Fruit fly (Drosophila melanogaster): ENCODE results near the gene Fur1.
A peak's percentile ranks its signal among the peaks of the same experiment; 100 is the strongest.

Fur1 gene

dm6 chr3R:25472635-25473552 lies at the start of gene Fur1, which contains the start of gene Vps33B (continued):
- TF ChIP-seq CG4318 (GFP tag; optimal IDR thresholded peaks at IDR 0.05) (peak; percentile 97), svp (GFP tag) (peak; percentile 99), topi (GFP tag; optimal IDR thresholded peaks at IDR 0.05) (peak; percentile 98), Hr38 (GFP tag; optimal IDR thresholded peaks at IDR 0.05) (peak; percentile 91), CG11902 (GFP tag; optimal IDR thresholded peaks at IDR 0.05) (peak; percentile 96), Eip93F (GFP tag; optimal IDR thresholded peaks at IDR 0.05) (peak; percentile 91), CG8319 (GFP tag; optimal IDR thresholded peaks at IDR 0.05) (peak; percentile 96), CG3919 (GFP tag; optimal IDR thresholded peaks at IDR 0.05) (peak; percentile 98), CG1621 (tag; optimal IDR thresholded peaks at IDR 0.05) (peak; percentile 94), Hr4 (GFP tag; optimal IDR thresholded peaks at IDR 0.05) (peak; percentile 99), pdm3 (GFP tag; optimal IDR thresholded peaks at IDR 0.05) (peak; percentile 99)

DNA sequence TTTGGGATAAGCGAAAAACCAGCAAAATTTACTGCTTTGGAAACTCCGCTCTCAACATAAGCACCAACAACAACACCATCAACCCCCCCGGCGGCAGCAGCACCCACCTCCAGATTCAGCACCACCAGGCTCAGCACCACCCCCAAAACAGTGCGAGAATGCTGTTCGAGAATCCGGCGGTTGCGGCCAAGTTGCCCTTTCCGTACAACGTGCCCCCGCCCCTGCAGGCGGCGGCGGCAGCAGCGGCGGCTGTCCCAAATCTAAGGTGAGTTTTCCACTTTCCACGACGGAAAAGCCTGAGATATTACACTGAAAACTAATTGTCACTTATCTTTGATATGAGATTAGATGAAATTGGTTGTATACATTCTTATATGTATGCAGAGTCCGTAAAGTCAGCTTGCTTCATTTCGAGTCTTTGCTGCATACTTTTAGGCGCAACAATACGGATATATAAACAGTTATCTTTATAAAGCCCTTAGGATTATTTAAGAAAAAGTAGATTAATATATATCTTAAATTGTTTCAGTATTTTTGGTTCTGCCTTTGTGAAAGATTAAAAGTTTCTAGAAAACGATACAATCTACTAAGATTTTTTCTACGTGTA lies 46.7 kb upstream of the Fur1 start:
- TF ChIP-seq CG8119 (GFP tag; IDR thresholded peaks at IDR 0.05) (0 out of 3 replicates have a peak, but pooled peaks have one; percentile 25), Eip93F (GFP tag; optimal IDR thresholded peaks at IDR 0.05) (no peak), CG8632 (GFP tag; optimal IDR thresholded peaks at IDR 0.05) (peak; percentile 16), Smox (GFP tag; optimal IDR thresholded peaks at IDR 0.05) (peak; percentile 2), Ets96B (tag; optimal IDR thresholded peaks at IDR 0.05) (peak; percentile 13), CG16779 (tag; optimal IDR thresholded peaks at IDR 0.05) (no peak), CG6808 (GFP tag; optimal IDR thresholded peaks at IDR 0.05) (peak; percentile 25), CG6163 (GFP tag; IDR thresholded peaks at IDR 0.05) (no peak), ss (GFP tag; optimal IDR thresholded peaks at IDR 0.05) (peak in 1 of 2 experiments; percentile 5), CG10669 (GFP tag; optimal IDR thresholded peaks at IDR 0.05) (peak; percentile 29), Eip78C (GFP tag) (peak; percentile 84), Sox14 (GFP tag; optimal IDR thresholded peaks at IDR 0.05) (peak; percentile 6), Hr4 (GFP tag; optimal IDR thresholded peaks at IDR 0.05) (peak; percentile 34), acj6 (GFP tag; optimal IDR thresholded peaks at IDR 0.05) (peak; percentile 15), topi (GFP tag; optimal IDR thresholded peaks at IDR 0.05) (no peak), CG32006 (GFP tag; optimal IDR thresholded peaks at IDR 0.05) (peak; percentile 35), spab (GFP tag; optimal IDR thresholded peaks at IDR 0.05) (no peak), Hr39 (GFP tag; optimal IDR thresholded peaks at IDR 0.05) (peak; percentile 17), salr (GFP tag; optimal IDR thresholded peaks at IDR 0.05) (no peak), CG10631 (GFP tag; optimal IDR thresholded peaks at IDR 0.05) (peak; percentile 24), OdsH (GFP tag; optimal IDR thresholded peaks at IDR 0.05) (peak; percentile 3), pdm3 (GFP tag; optimal IDR thresholded peaks at IDR 0.05) (peak; percentile 22), achi (GFP tag; optimal IDR thresholded peaks at IDR 0.05) (peak; percentile 12)

dm6 chr3R:25518584-25518983 lies 45.7 kb upstream of the Fur1 start:
- peak; percentile 75 for TF ChIP-seq Blimp-1 (GFP tag; optimal IDR thresholded peaks at IDR 0.05)
- TF ChIP-seq achi (GFP tag; optimal IDR thresholded peaks at IDR 0.05): no peak

dm6 chr3R:25518099-25518567 lies 45.3 kb upstream of the Fur1 start:
- TF ChIP-seq CG16779 (tag; optimal IDR thresholded peaks at IDR 0.05): peak; percentile 39
- TF ChIP-seq CG6808 (GFP tag; optimal IDR thresholded peaks at IDR 0.05): peak; percentile 57
- TF ChIP-seq Sox102F (GFP tag; optimal IDR thresholded peaks at IDR 0.05): no peak
- peak; percentile 14 for TF ChIP-seq Ets96B (tag; optimal IDR thresholded peaks at IDR 0.05)
- TF ChIP-seq Blimp-1 (GFP tag; optimal IDR thresholded peaks at IDR 0.05): no peak
- peak; percentile 11 for TF ChIP-seq CG7368 (GFP tag; optimal IDR thresholded peaks at IDR 0.05)
- no peak for TF ChIP-seq CG11762 (GFP tag; optimal IDR thresholded peaks at IDR 0.05; ENCODE audit: insufficient read depth)
- no peak for TF ChIP-seq achi (GFP tag; optimal IDR thresholded peaks at IDR 0.05)
- no peak for TF ChIP-seq Met (GFP tag; optimal IDR thresholded peaks at IDR 0.05)
- TF ChIP-seq CG32006 (GFP tag; optimal IDR thresholded peaks at IDR 0.05): no peak
- peak; percentile 21 for TF ChIP-seq topi (GFP tag; optimal IDR thresholded peaks at IDR 0.05)
- no peak for TF ChIP-seq svp (GFP tag)
- TF ChIP-seq ss (GFP tag; optimal IDR thresholded peaks at IDR 0.05): peak; percentile 51 to 54
- TF ChIP-seq CG34406 (GFP tag; optimal IDR thresholded peaks at IDR 0.05): no peak
- TF ChIP-seq pdm3 (GFP tag; optimal IDR thresholded peaks at IDR 0.05): peak; percentile 3
- no peak for TF ChIP-seq CG8632 (GFP tag; optimal IDR thresholded peaks at IDR 0.05)
- TF ChIP-seq vri (GFP tag; optimal IDR thresholded peaks at IDR 0.05): peak; percentile 23
- no peak for TF ChIP-seq Sox15 (GFP tag; optimal IDR thresholded peaks at IDR 0.05)
- no peak for TF ChIP-seq Smox (GFP tag; optimal IDR thresholded peaks at IDR 0.05)
- no peak for TF ChIP-seq esn (GFP tag; optimal IDR thresholded peaks at IDR 0.05)
- no peak for TF ChIP-seq Hr4 (GFP tag; optimal IDR thresholded peaks at IDR 0.05)
- TF ChIP-seq CG8119 (GFP tag; IDR thresholded peaks at IDR 0.05): peak; percentile 54; the same call in 2 of the 3 replicates
- TF ChIP-seq CG6276 (GFP tag; optimal IDR thresholded peaks at IDR 0.05): peak; percentile 8
- peak; percentile 45; the same call in 1 of the 2 replicates for TF ChIP-seq CG15336 (GFP tag; IDR thresholded peaks at IDR 0.05)

Data from whole organism, prepupa.